Fruit fly (Drosophila melanogaster) whole organism, embryonic: ENCODE data around the gene Bet3.

Experiments used
- Ada2b ChIP-seq: fragments of 200-800 bp; sonication (Bioruptor generic); IDR thresholded peaks from 2 replicates; pipeline ENCODE4 v1.3.6; 2022; ENCODE audit warnings: missing biosample characterization, missing genetic modification characterization
- Adf1 ChIP-seq: fragments of 200-800 bp; sonication (Bioruptor generic); IDR thresholded peaks from 2 replicates; pipeline ENCODE4 v1.3.6; 2022; ENCODE audit warnings: missing biosample characterization, missing genetic modification characterization
- Atf3 ChIP-seq: fragments of 200-800 bp; sonication (Bioruptor generic); optimal IDR thresholded peaks from 3 replicates; lab custom pipeline; 2016; ENCODE audit warnings: missing biosample characterization, missing genetic modification characterization
- CG10274 ChIP-seq: fragments of 200-800 bp; sonication (Bioruptor generic); optimal IDR thresholded peaks from 3 replicates; lab custom pipeline; 2017; ENCODE audit warnings: missing biosample characterization, mild to moderate bottlenecking, missing genetic modification characterization
- CG10979 ChIP-seq: fragments of 200-800 bp; sonication (Bioruptor generic); optimal IDR thresholded peaks from 2 replicates; lab custom pipeline; 2018; ENCODE audit warnings: missing biosample characterization, mild to moderate bottlenecking, missing genetic modification characterization, moderate library complexity
- CG11085 ChIP-seq: fragments of 200-800 bp; sonication (Bioruptor generic); IDR thresholded peaks from 2 replicates; pipeline ENCODE4 v1.3.6; 2022; ENCODE audit warnings: missing biosample characterization, missing genetic modification characterization
- CG16779 ChIP-seq: fragments of 200-800 bp; sonication (Bioruptor generic); IDR thresholded peaks from 2 replicates; pipeline ENCODE4 v1.3.6; 2022; ENCODE audit warnings: missing biosample characterization, missing genetic modification characterization
- CG18011 ChIP-seq: fragments of 200-800 bp; sonication (Bioruptor generic); optimal IDR thresholded peaks from 2 replicates; lab custom pipeline; 2017; ENCODE audit warnings: missing biosample characterization, missing genetic modification characterization, mild to moderate bottlenecking, moderate library complexity, missing genotype
- CG2712 ChIP-seq: fragments of 200-800 bp; optimal IDR thresholded peaks from 3 replicates; lab custom pipeline; 2019; ENCODE audit warnings: missing biosample characterization, mild to moderate bottlenecking, missing genetic modification characterization, moderate library complexity
- CG34422 ChIP-seq: fragments of 200-800 bp; sonication (Bioruptor generic); IDR thresholded peaks from 3 replicates; pipeline ENCODE4 v1.3.6; 2022; ENCODE audit warnings: missing biosample characterization, missing genetic modification characterization
- CG3726 ChIP-seq: fragments of 200-800 bp; sonication (Bioruptor generic); IDR thresholded peaks from 3 replicates; pipeline ENCODE4, ENCODE4 v1.3.6; 2022; ENCODE audit warnings: missing biosample characterization, missing genetic modification characterization
- CG43689 ChIP-seq: fragments of 200-800 bp; sonication (Bioruptor generic); IDR thresholded peaks from 2 replicates; pipeline ENCODE4 v1.3.6; 2022; ENCODE audit warnings: missing biosample characterization, missing genetic modification characterization
- CG6254 ChIP-seq: fragments of 200-800 bp; sonication (Bioruptor generic); optimal IDR thresholded peaks from 3 replicates; lab custom pipeline; 2017; ENCODE audit warnings: mild to moderate bottlenecking, missing biosample characterization, missing genetic modification reagents, missing genetic modification characterization
- CG6854 ChIP-seq: fragments of 200-800 bp; sonication (Bioruptor generic); optimal IDR thresholded peaks from 3 replicates; lab custom pipeline; 2017; ENCODE audit warnings: missing biosample characterization, mild to moderate bottlenecking, missing genetic modification characterization
- CG7928 ChIP-seq: fragments of 200-800 bp; sonication (Bioruptor generic); optimal IDR thresholded peaks from 2 replicates; lab custom pipeline; 2017; ENCODE audit warnings: missing biosample characterization, mild to moderate bottlenecking, missing genetic modification characterization
- CG9437 ChIP-seq: fragments of 200-800 bp; sonication (Bioruptor generic); optimal IDR thresholded peaks from 2 replicates; lab custom pipeline; 2018; ENCODE audit warnings: missing biosample characterization, mild to moderate bottlenecking, missing genetic modification characterization
- CoRest ChIP-seq: fragments of 200-800 bp; sonication (Bioruptor generic); optimal IDR thresholded peaks from 3 replicates; lab custom pipeline; 2018; ENCODE audit warnings: missing biosample characterization, mild to moderate bottlenecking, missing genetic modification characterization, moderate library complexity
- D ChIP-seq, 2 experiments: fragments of 200-800 bp in 1 of 2; fragments of >200 bp in 1 of 2; sonication (Bioruptor generic) in 1 of 2; optimal IDR thresholded peaks; 2 replicates in 1 of 2; 3 replicates in 1 of 2; lab custom pipeline; 2017; ENCODE audit warnings: mild to moderate bottlenecking in 1 of 2, missing biosample characterization in 1 of 2, missing genetic modification characterization in 1 of 2, missing genetic modification reagents in 1 of 2
- Dip3 ChIP-seq: fragments of 200-800 bp; sonication (Bioruptor generic); optimal IDR thresholded peaks from 3 replicates; lab custom pipeline; 2016; ENCODE audit warnings: missing biosample characterization, missing genetic modification characterization
- Ets65A ChIP-seq: fragments of 200-800 bp; sonication (Bioruptor generic); peaks from one replicate; lab custom pipeline; 2016; ENCODE audit warnings: missing biosample characterization, missing genetic modification characterization
- HLH54F ChIP-seq: fragments of 200-800 bp; sonication (Bioruptor generic); optimal IDR thresholded peaks from 3 replicates; lab custom pipeline; 2016; ENCODE audit warnings: missing biosample characterization, missing genetic modification characterization
- Hr78 ChIP-seq, 2 experiments: fragments of 200-800 bp in 1 of 2; fragments of >200 bp in 1 of 2; sonication (Bioruptor generic) in 1 of 2; optimal IDR thresholded peaks; 2 replicates each; lab custom pipeline; 2017 to 2019; ENCODE audit warnings: missing biosample characterization in 2 of 2, missing genetic modification characterization in 2 of 2, mild to moderate bottlenecking in 1 of 2, moderate library complexity in 1 of 2
- MBD-R2 ChIP-seq: fragments of 200-800 bp; sonication (Bioruptor generic); IDR thresholded peaks from 2 replicates; pipeline ENCODE4 v1.3.6; 2022; ENCODE audit warnings: missing biosample characterization, missing genetic modification characterization
- MESR4 ChIP-seq: fragments of 200-800 bp; sonication (Bioruptor generic); optimal IDR thresholded peaks from 2 replicates; lab custom pipeline; 2018; ENCODE audit warnings: missing biosample characterization, mild to moderate bottlenecking, missing genetic modification characterization, moderate library complexity
- Mad ChIP-seq: fragments of 200-800 bp; sonication (Bioruptor generic); optimal IDR thresholded peaks from 2 replicates; lab custom pipeline; 2016; ENCODE audit warnings: missing biosample characterization, missing genetic modification characterization
- Mes4 ChIP-seq: fragments of 200-800 bp; sonication (Bioruptor generic); optimal IDR thresholded peaks from 2 replicates; lab custom pipeline; 2016; ENCODE audit warnings: missing biosample characterization, missing genetic modification characterization
- NFAT ChIP-seq: fragments of 200-800 bp; sonication (Bioruptor generic); IDR thresholded peaks from 2 replicates; pipeline ENCODE4 v1.3.6; 2022; ENCODE audit warnings: missing biosample characterization, missing genetic modification characterization
- NK7.1 ChIP-seq: fragments of 200-800 bp; sonication (Bioruptor generic); optimal IDR thresholded peaks from 3 replicates; lab custom pipeline; 2016; ENCODE audit warnings: missing biosample characterization, missing genetic modification characterization
- Sox102F ChIP-seq: fragments of 200-800 bp; sonication (Bioruptor generic); optimal IDR thresholded peaks from 2 replicates; lab custom pipeline; 2018; ENCODE audit warnings: missing biosample characterization, mild to moderate bottlenecking, missing genetic modification characterization, moderate library complexity
- Ssrp ChIP-seq: fragments of 200-800 bp; sonication (Bioruptor generic); optimal IDR thresholded peaks from 2 replicates; lab custom pipeline; 2018; ENCODE audit warnings: missing biosample characterization, mild to moderate bottlenecking, missing genetic modification characterization, moderate library complexity
- TFAM ChIP-seq: fragments of 200-800 bp; sonication (Bioruptor generic); optimal IDR thresholded peaks from 2 replicates; lab custom pipeline; 2017; ENCODE audit warnings: missing biosample characterization, missing genetic modification characterization, inconsistent platforms
- cas ChIP-seq: fragments of 200-800 bp; sonication (Bioruptor generic); IDR thresholded peaks from 2 replicates; pipeline ENCODE4 v1.3.6; 2022; ENCODE audit warnings: missing biosample characterization, missing genetic modification characterization
- chinmo ChIP-seq: fragments of 200-800 bp; sonication (Bioruptor generic); IDR thresholded peaks from 4 replicates; pipeline ENCODE4 v1.3.6; 2022; ENCODE audit warnings: missing biosample characterization, missing genetic modification characterization; ENCODE audit not compliant: partially characterized antibody
- dan ChIP-seq: fragments of 200-800 bp; sonication (Bioruptor generic); IDR thresholded peaks from 2 replicates; pipeline ENCODE4 v1.3.6; 2022; ENCODE audit warnings: missing biosample characterization, missing genetic modification characterization
- dpn ChIP-seq, 2 experiments: fragments of 200-800 bp; sonication (Bioruptor generic); optimal IDR thresholded peaks; 3 replicates each; lab custom pipeline; 2016; ENCODE audit warnings: missing biosample characterization in 2 of 2, missing genetic modification characterization in 2 of 2
- eve ChIP-seq, 2 experiments: fragments of >200 bp; optimal IDR thresholded peaks; 2 replicates each; lab custom pipeline; 2017; ENCODE audit warnings: missing biosample characterization in 2 of 2, missing genetic modification characterization in 2 of 2
- eyg ChIP-seq: fragments of 200-800 bp; sonication (Bioruptor generic); optimal IDR thresholded peaks from 3 replicates; lab custom pipeline; 2016; ENCODE audit warnings: missing biosample characterization, missing genetic modification characterization
- gcm2 ChIP-seq: fragments of 200-800 bp; sonication (Bioruptor generic); optimal IDR thresholded peaks from 2 replicates; lab custom pipeline; 2016; ENCODE audit warnings: missing biosample characterization, missing genetic modification characterization
- grn ChIP-seq: fragments of 200-800 bp; sonication (Bioruptor generic); optimal IDR thresholded peaks from 3 replicates; lab custom pipeline; 2017; ENCODE audit warnings: missing biosample characterization, missing genetic modification characterization
- hbn ChIP-seq: fragments of 200-800 bp; sonication (Bioruptor generic); IDR thresholded peaks from 2 replicates; pipeline ENCODE4 v1.3.6; 2022; ENCODE audit warnings: missing biosample characterization, missing genetic modification characterization; ENCODE audit not compliant: partially characterized antibody
- pnt ChIP-seq: fragments of 200-800 bp; sonication (Bioruptor generic); optimal IDR thresholded peaks from 3 replicates; lab custom pipeline; 2016; ENCODE audit warnings: missing biosample characterization, missing genetic modification characterization
- pros ChIP-seq: fragments of 200-800 bp; sonication (Bioruptor generic); optimal IDR thresholded peaks from 3 replicates; lab custom pipeline; 2019; ENCODE audit warnings: missing biosample characterization, mild to moderate bottlenecking, missing genetic modification characterization, moderate library complexity
- ranshi ChIP-seq: fragments of 200-800 bp; sonication (Bioruptor generic); IDR thresholded peaks from 2 replicates; pipeline ENCODE4 v1.3.6; 2022; ENCODE audit warnings: missing biosample characterization, missing genetic modification characterization
- repo ChIP-seq: fragments of 200-800 bp; sonication (Bioruptor generic); optimal IDR thresholded peaks from 2 replicates; lab custom pipeline; 2016; ENCODE audit warnings: missing biosample characterization, missing genetic modification characterization
- sima ChIP-seq: fragments of 200-800 bp; sonication (Bioruptor generic); optimal IDR thresholded peaks from 2 replicates; lab custom pipeline; 2016; ENCODE audit warnings: missing biosample characterization, missing genetic modification characterization
- sr ChIP-seq: fragments of 200-800 bp; sonication (Bioruptor generic); IDR thresholded peaks from 3 replicates; pipeline ENCODE4 v1.3.6; 2022; ENCODE audit warnings: missing biosample characterization, missing genetic modification characterization
- unpg ChIP-seq: fragments of 200-800 bp; sonication (Bioruptor generic); optimal IDR thresholded peaks from 3 replicates; lab custom pipeline; 2018; ENCODE audit warnings: missing biosample characterization, mild to moderate bottlenecking, missing genetic modification characterization, moderate library complexity
- vnd ChIP-seq: fragments of 200-800 bp; sonication (Bioruptor generic); IDR thresholded peaks from 3 replicates; pipeline ENCODE4 v1.3.6; 2022; ENCODE audit warnings: missing biosample characterization, missing genetic modification characterization; ENCODE audit not compliant: partially characterized antibody
- wor ChIP-seq: fragments of 200-800 bp; sonication (Bioruptor generic); IDR thresholded peaks from 2 replicates; pipeline ENCODE4 v1.3.6; 2022; ENCODE audit warnings: missing biosample characterization, missing genetic modification characterization

The Bet3 gene

dm6 chr3L:9422636-9423419 lies 19.2 kb downstream of the Bet3 start, which contains the start of gene aay (continued):
- peak; percentile 100 for TF ChIP-seq Ets65A (GFP tag; lab: Kevin White, UChicago)
- TF ChIP-seq vnd (GFP tag; lab: Robert Waterston, UW), result no peak
- TF ChIP-seq CG2712 (tag; lab: Kevin White, UChicago), result peak; percentile 100
- peak; percentile 99 for TF ChIP-seq Ssrp (tag; lab: Kevin White, UChicago)
- peak; percentile 98 for TF ChIP-seq eyg
- TF ChIP-seq dpn (GFP tag; optimal IDR thresholded peaks at IDR 0.05; lab: Kevin White, UChicago), result peak; percentile 98 to 99
- TF ChIP-seq CG43689, result peak; percentile 90
- TF ChIP-seq MBD-R2 (GFP tag; lab: Robert Waterston, UW), result peak; percentile 94
- peak; percentile 95 for TF ChIP-seq repo (GFP tag; lab: Kevin White, UChicago)
- peak; percentile 95 for TF ChIP-seq pnt (GFP tag; lab: Kevin White, UChicago)
- peak; percentile 92 for TF ChIP-seq NFAT (GFP tag; lab: Robert Waterston, UW)
- TF ChIP-seq dan (GFP tag; lab: Robert Waterston, UW), result peak; percentile 96
- TF ChIP-seq Adf1 (GFP tag; lab: Robert Waterston, UW), result peak; percentile 87
- TF ChIP-seq chinmo (GFP tag; lab: Robert Waterston, UW), result peak; percentile 93; the same call in 3 of the 4 replicates
- peak; percentile 99 for TF ChIP-seq CG10979
- TF ChIP-seq CG6254 (GFP tag; lab: Kevin White, UChicago), result peak; percentile 97
- TF ChIP-seq hbn (GFP tag; lab: Robert Waterston, UW), result no peak
- TF ChIP-seq ranshi (GFP tag; lab: Robert Waterston, UW), result peak; percentile 98
- peak; percentile 99 for TF ChIP-seq CoRest (tag; lab: Kevin White, UChicago)
- TF ChIP-seq Dip3, result peak; percentile 98
- peak; percentile 98 for TF ChIP-seq CG34422
- peak; percentile 97 for TF ChIP-seq CG16779
- TF ChIP-seq Hr78 (GFP tag; optimal IDR thresholded peaks at IDR 0.05; lab: Kevin White, UChicago), result peak in 1 of 2 experiments; percentile 96
- TF ChIP-seq D (optimal IDR thresholded peaks at IDR 0.05; lab: Kevin White, UChicago), result no peak
- TF ChIP-seq D (GFP tag; optimal IDR thresholded peaks at IDR 0.05; lab: Kevin White, UChicago), result peak; percentile 99
- TF ChIP-seq HLH54F (GFP tag; lab: Kevin White, UChicago), result peak; percentile 98
- TF ChIP-seq Atf3 (GFP tag; lab: Kevin White, UChicago), result peak; percentile 97
- TF ChIP-seq unpg (GFP tag; lab: Kevin White, UChicago), result peak; percentile 99
- TF ChIP-seq pros, result peak; percentile 87
- TF ChIP-seq sr (GFP tag; lab: Robert Waterston, UW), result peak; percentile 94
- peak; percentile 98 for TF ChIP-seq CG3726 (GFP tag; lab: Robert Waterston, UW)
- TF ChIP-seq CG10274 (GFP tag; lab: Kevin White, UChicago), result peak; percentile 92
- peak; percentile 98 for TF ChIP-seq Ada2b (GFP tag; lab: Robert Waterston, UW)
- peak; percentile 96 for TF ChIP-seq CG11085 (GFP tag; lab: Robert Waterston, UW)
- peak; percentile 99 for TF ChIP-seq Mad (GFP tag; lab: Kevin White, UChicago)
- TF ChIP-seq Mes4 (GFP tag; lab: Kevin White, UChicago), result peak; percentile 98
- peak; percentile 90 for TF ChIP-seq CG18011 (GFP tag; lab: Kevin White, UChicago)
- TF ChIP-seq CG7928 (GFP tag; lab: Kevin White, UChicago), result peak; percentile 82
- peak; percentile 92 for TF ChIP-seq TFAM (GFP tag; lab: Kevin White, UChicago)
- peak; percentile 87 for TF ChIP-seq MESR4
- peak; percentile 100 for TF ChIP-seq Sox102F
- TF ChIP-seq wor, result peak; percentile 97
- TF ChIP-seq gcm2, result peak; percentile 97
- TF ChIP-seq cas (GFP tag; lab: Robert Waterston, UW), result peak; percentile 93
- peak; percentile 100 for TF ChIP-seq grn (GFP tag; lab: Kevin White, UChicago)
- peak; percentile 88 to 99 for TF ChIP-seq eve (GFP tag; optimal IDR thresholded peaks at IDR 0.05; lab: Kevin White, UChicago)
- TF ChIP-seq CG6854 (GFP tag; lab: Kevin White, UChicago), result peak; percentile 98
- peak; percentile 93 for TF ChIP-seq CG9437 (GFP tag; lab: Kevin White, UChicago)
- peak; percentile 97 for TF ChIP-seq NK7.1 (GFP tag; lab: Kevin White, UChicago)
- peak; percentile 95 for TF ChIP-seq sima (GFP tag; lab: Kevin White, UChicago)
